Worm (Caenorhabditis elegans): ENCODE results near the gene K10C2.7.

- TF ChIP-seq ama-1 (optimal IDR thresholded peaks at IDR 0.05): no peak
- TF ChIP-seq ama-1 (GFP tag; optimal IDR thresholded peaks at IDR 0.05): no peak
- no peak for TF ChIP-seq ztf-3 (GFP tag; optimal IDR thresholded peaks at IDR 0.05)
- TF ChIP-seq pha-4 (tag; optimal IDR thresholded peaks at IDR 0.05): no peak
- no peak for TF ChIP-seq Y53F4B.3 (GFP tag; IDR thresholded peaks at IDR 0.05)
- no peak for TF ChIP-seq fkh-3 (tag; optimal IDR thresholded peaks at IDR 0.05)
- no peak for TF ChIP-seq dox-1 (GFP tag; IDR thresholded peaks at IDR 0.05)
- no peak for TF ChIP-seq F39B2.1 (GFP tag; IDR thresholded peaks at IDR 0.05)
Measured at ce11 chrX:6408713-6409112, 34.6 kb downstream of the K10C2.7 start.
